Fruit fly (Drosophila melanogaster) whole organism, pupa: ENCODE results near the gene CG14302.

Experiments used
- CG10348 ChIP-seq: fragments of 200-800 bp; sonication (Bioruptor generic); IDR thresholded peaks from 2 replicates; pipeline ENCODE4 v1.3.6; 2022; ENCODE audit warnings: missing biosample characterization, missing genetic modification characterization
- CG12605 ChIP-seq: fragments of 200-800 bp; sonication (Bioruptor generic); IDR thresholded peaks from 2 replicates; pipeline ENCODE4 v1.3.6; 2022; ENCODE audit warnings: missing biosample characterization, missing genetic modification characterization
- CG13204 ChIP-seq: fragments of 200-800 bp; sonication (Bioruptor generic); optimal IDR thresholded peaks from 2 replicates; lab custom pipeline; 2018; ENCODE audit warnings: missing biosample characterization, mild to moderate bottlenecking, missing genetic modification characterization, moderate library complexity
- CG15710 ChIP-seq: fragments of 200-800 bp; sonication (Bioruptor generic); optimal IDR thresholded peaks from 2 replicates; lab custom pipeline; 2018; ENCODE audit warnings: missing biosample characterization, mild to moderate bottlenecking, missing genetic modification characterization, moderate library complexity
- CG34367 ChIP-seq: fragments of 200-800 bp; sonication (Bioruptor generic); optimal IDR thresholded peaks from 2 replicates; lab custom pipeline; 2018; ENCODE audit warnings: missing biosample characterization, mild to moderate bottlenecking, missing genetic modification characterization
- CG4496 ChIP-seq: fragments of 200-800 bp; sonication (Bioruptor generic); IDR thresholded peaks from 3 replicates; pipeline ENCODE4 v1.3.6; 2022; ENCODE audit warnings: missing biosample characterization, missing genetic modification characterization
- CG8301 ChIP-seq: fragments of 200-800 bp; sonication (Bioruptor generic); optimal IDR thresholded peaks from 2 replicates; lab custom pipeline; 2018; ENCODE audit warnings: missing biosample characterization, mild to moderate bottlenecking, missing genetic modification characterization
- Ets98B ChIP-seq: fragments of 200-800 bp; sonication (Bioruptor generic); IDR thresholded peaks from 2 replicates; pipeline ENCODE4 v1.3.6; 2022; ENCODE audit warnings: missing biosample characterization, missing genetic modification characterization
- fd96Ca ChIP-seq: fragments of 200-800 bp; sonication (Bioruptor generic); IDR thresholded peaks from 3 replicates; pipeline ENCODE4 v1.3.6; 2022; ENCODE audit warnings: missing biosample characterization, missing genetic modification characterization
- gl ChIP-seq: fragments of 200-800 bp; sonication (Bioruptor generic); optimal IDR thresholded peaks from 2 replicates; lab custom pipeline; 2018; ENCODE audit warnings: missing biosample characterization, mild to moderate bottlenecking, missing genetic modification characterization

DNA sequence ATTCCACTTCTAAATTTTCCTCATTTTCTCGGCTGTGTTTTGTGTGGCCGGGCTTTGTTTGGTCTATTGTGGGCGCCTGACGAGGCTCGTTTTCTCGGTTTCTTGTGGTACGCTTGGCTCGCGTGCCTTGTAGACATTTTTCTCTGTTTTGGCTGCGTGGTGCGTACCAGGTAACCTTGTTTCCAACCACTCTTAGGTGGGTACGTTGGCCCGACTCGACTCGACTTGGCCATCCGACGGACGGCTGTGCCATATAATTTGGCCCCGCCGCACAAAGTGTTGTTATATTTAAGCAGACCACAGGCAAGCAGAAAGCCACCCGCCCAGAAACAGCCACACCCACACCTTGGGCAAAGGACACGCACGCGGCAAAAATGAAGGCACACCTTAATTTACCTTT, 29.0 kb upstream of the CG14302 start:
- no peak for TF ChIP-seq fd96Ca (GFP tag; lab: Robert Waterston, UW)
- TF ChIP-seq Ets98B (GFP tag; lab: Robert Waterston, UW): no peak
- TF ChIP-seq CG4496 (GFP tag; lab: Robert Waterston, UW): no peak
- TF ChIP-seq gl (tag; lab: Kevin White, UChicago): no peak
- no peak for TF ChIP-seq CG8301 (tag; lab: Kevin White, UChicago)
- TF ChIP-seq CG34367 (tag; lab: Kevin White, UChicago): no peak
- TF ChIP-seq CG12605 (GFP tag; lab: Robert Waterston, UW): no peak
- no peak for TF ChIP-seq CG13204 (GFP tag; lab: Kevin White, UChicago)
- no peak for TF ChIP-seq CG10348 (GFP tag; lab: Robert Waterston, UW)
- no peak for TF ChIP-seq CG15710
